Worm (Caenorhabditis elegans): ENCODE measurements around the gene ire-1.

ire-1 gene

ce11 chrII:8124867-8125266 is at the start of gene ire-1:
Gene ire-1 (minus strand): TSS chrII:8124910.
- TF ChIP-seq elt-1 (tag; optimal IDR thresholded peaks at IDR 0.05) (no peak), fkh-10 (GFP tag; optimal IDR thresholded peaks at IDR 0.05) (no peak), nhr-23 (tag; optimal IDR thresholded peaks at IDR 0.05) (peak; percentile 59), R02D3.7 (tag; optimal IDR thresholded peaks at IDR 0.05) (no peak), pqm-1 (tag; optimal IDR thresholded peaks at IDR 0.05) (peak; percentile 31), pha-4 (tag; optimal IDR thresholded peaks at IDR 0.05) (peak; percentile 93), hmg-11 (tag; optimal IDR thresholded peaks at IDR 0.05) (peak; percentile 68), nhr-25 (tag; optimal IDR thresholded peaks at IDR 0.05) (peak; percentile 29), ceh-82 (tag; optimal IDR thresholded peaks at IDR 0.05) (no peak), nhr-43 (tag; optimal IDR thresholded peaks at IDR 0.05; ENCODE audit: poor library complexity, severe bottlenecking) (peak; percentile 46), nfya-1 (tag; optimal IDR thresholded peaks at IDR 0.05; ENCODE audit: insufficient read depth) (peak; percentile 96), egl-5 (tag; optimal IDR thresholded peaks at IDR 0.05) (peak; percentile 8), nhr-11 (tag; optimal IDR thresholded peaks at IDR 0.05) (no peak), lin-39 (tag; optimal IDR thresholded peaks at IDR 0.05) (peak; percentile 21), snpc-4 (tag; optimal IDR thresholded peaks at IDR 0.05) (peak; percentile 60), nhr-77 (tag; optimal IDR thresholded peaks at IDR 0.05) (no peak), ama-1 (optimal IDR thresholded peaks at IDR 0.05) (peak; percentile 54), nhr-76 (tag; optimal IDR thresholded peaks at IDR 0.05) (no peak), elt-2 (tag; optimal IDR thresholded peaks at IDR 0.05) (peak; percentile 48), lin-15B (tag; optimal IDR thresholded peaks at IDR 0.05) (peak; percentile 71), skn-1 (tag; optimal IDR thresholded peaks at IDR 0.05) (peak; percentile 42), lsy-12 (tag; optimal IDR thresholded peaks at IDR 0.05) (peak; percentile 1), eor-1 (tag; optimal IDR thresholded peaks at IDR 0.05) (no peak), fkh-2 (tag; optimal IDR thresholded peaks at IDR 0.05) (no peak)

DNA sequence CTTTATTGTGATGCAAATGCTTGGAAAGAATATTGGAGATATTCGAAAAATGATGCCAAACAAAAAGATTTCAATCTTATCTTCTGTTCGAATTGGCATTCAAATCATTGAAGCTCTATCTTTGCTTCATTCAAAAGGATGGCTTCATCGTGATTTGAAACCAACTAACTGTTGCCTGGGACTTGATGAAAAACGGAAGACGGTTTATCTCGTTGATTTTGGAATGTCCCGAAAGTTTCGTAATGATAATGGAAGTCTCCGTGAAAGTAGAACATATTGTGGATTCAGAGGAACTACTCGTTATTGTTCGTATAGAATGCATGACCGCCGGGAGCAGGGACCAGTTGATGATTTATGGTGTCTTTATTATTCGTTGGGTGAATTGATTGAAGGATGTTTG is 49.4 kb upstream of the ire-1 start:
- TF ChIP-seq elt-2 (tag; optimal IDR thresholded peaks at IDR 0.05) (no peak), elt-3 (tag; optimal IDR thresholded peaks at IDR 0.05) (no peak), ZK546.5 (tag; optimal IDR thresholded peaks at IDR 0.05) (no peak), unc-62 (GFP tag; optimal IDR thresholded peaks at IDR 0.05) (no peak), egl-5 (tag; optimal IDR thresholded peaks at IDR 0.05) (no peak), ama-1 (optimal IDR thresholded peaks at IDR 0.05) (no peak), nhr-43 (tag; optimal IDR thresholded peaks at IDR 0.05; ENCODE audit: poor library complexity, severe bottlenecking) (no peak), lsy-12 (tag; optimal IDR thresholded peaks at IDR 0.05) (no peak), jun-1 (tag; optimal IDR thresholded peaks at IDR 0.05) (no peak), ceh-9 (tag; optimal IDR thresholded peaks at IDR 0.05) (no peak), lin-39 (tag; optimal IDR thresholded peaks at IDR 0.05) (no peak), ceh-16 (tag; optimal IDR thresholded peaks at IDR 0.05) (no peak), nhr-23 (tag; optimal IDR thresholded peaks at IDR 0.05) (no peak), elt-1 (tag; optimal IDR thresholded peaks at IDR 0.05) (no peak)

DNA sequence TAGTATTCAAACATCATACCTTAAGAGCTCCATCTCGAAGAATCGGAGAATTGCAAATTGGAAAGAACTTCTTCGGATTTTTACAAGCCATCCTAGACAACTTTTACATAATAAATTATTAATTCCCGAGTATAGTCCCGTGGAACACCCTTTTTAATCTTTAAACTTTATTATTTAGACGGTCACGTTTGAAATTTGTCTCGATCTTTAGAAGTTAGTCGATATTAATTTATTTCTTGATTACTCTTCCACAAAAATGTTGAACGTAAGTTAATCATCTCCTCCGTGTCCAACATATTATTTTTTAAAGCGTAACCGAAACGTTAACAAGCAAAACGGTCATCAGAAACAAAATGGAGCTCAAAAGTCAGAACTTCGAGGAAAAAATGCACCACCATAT is 48.7 kb upstream of the ire-1 start, which contains the start of the genes decr-1.3 and T05C12.1:
decr-1.3 (minus strand) TSS at position 101 of the 400 bp plus-strand sequence.
T05C12.1 (plus strand) TSS at position 232 of the 400 bp plus-strand sequence.
- TF ChIP-seq pqm-1 (tag; optimal IDR thresholded peaks at IDR 0.05), result no peak
- TF ChIP-seq hmg-11 (tag; optimal IDR thresholded peaks at IDR 0.05), result no peak
- no peak for TF ChIP-seq nhr-11 (tag; optimal IDR thresholded peaks at IDR 0.05)
- TF ChIP-seq tbx-2 (tag; optimal IDR thresholded peaks at IDR 0.05), result no peak
- TF ChIP-seq lsy-12 (tag; optimal IDR thresholded peaks at IDR 0.05), result no peak
- no peak for TF ChIP-seq ceh-16 (tag; optimal IDR thresholded peaks at IDR 0.05)
- no peak for TF ChIP-seq fkh-10 (GFP tag; optimal IDR thresholded peaks at IDR 0.05)

ce11 chrII:8170374-8170773 is 45.7 kb upstream of the ire-1 start, which contains the start of gene T05C12.11:
Gene T05C12.11 (minus strand): TSS chrII:8170474.
- TF ChIP-seq nhr-43 (tag; optimal IDR thresholded peaks at IDR 0.05; ENCODE audit: poor library complexity, severe bottlenecking) (no peak), tbx-2 (tag; optimal IDR thresholded peaks at IDR 0.05) (no peak), ZK546.5 (tag; optimal IDR thresholded peaks at IDR 0.05) (no peak), nhr-28 (tag; optimal IDR thresholded peaks at IDR 0.05) (no peak)

DNA sequence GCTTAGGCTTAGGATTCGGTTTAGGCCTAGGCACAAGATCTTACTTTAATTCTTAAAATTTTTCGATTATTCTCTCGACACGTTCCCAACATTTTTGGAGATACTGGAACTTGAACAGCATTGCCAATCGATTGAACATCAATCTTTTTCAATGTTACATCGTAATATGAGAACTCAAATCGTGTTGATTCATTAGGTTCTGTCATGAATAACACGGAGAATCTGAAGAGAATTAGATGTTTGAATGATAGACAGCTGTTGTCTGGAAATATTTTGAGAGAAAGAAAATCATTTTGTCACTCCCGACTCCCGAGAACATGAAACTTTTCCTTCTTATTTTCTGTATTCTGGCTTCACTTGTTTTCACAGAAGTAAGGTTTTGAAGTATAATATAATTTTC is 44.6 kb upstream of the ire-1 start, which contains the start of gene T05C12.15:
T05C12.15 (plus strand) TSS at position 301 of the 400 bp plus-strand sequence.
- TF ChIP-seq mml-1 (tag; optimal IDR thresholded peaks at IDR 0.05) (no peak), nhr-28 (tag; optimal IDR thresholded peaks at IDR 0.05) (no peak), nhr-77 (tag; optimal IDR thresholded peaks at IDR 0.05) (no peak), nhr-43 (tag; optimal IDR thresholded peaks at IDR 0.05; ENCODE audit: poor library complexity, severe bottlenecking) (no peak), egl-27 (tag; optimal IDR thresholded peaks at IDR 0.05) (no peak), nhr-12 (tag; optimal IDR thresholded peaks at IDR 0.05) (no peak), ama-1 (optimal IDR thresholded peaks at IDR 0.05) (no peak), unc-39 (tag; optimal IDR thresholded peaks at IDR 0.05) (no peak), ceh-28 (tag; optimal IDR thresholded peaks at IDR 0.05) (no peak), daf-12 (tag; optimal IDR thresholded peaks at IDR 0.05) (no peak), snpc-4 (tag; optimal IDR thresholded peaks at IDR 0.05) (no peak), ceh-16 (tag; optimal IDR thresholded peaks at IDR 0.05) (no peak), nhr-67 (tag; optimal IDR thresholded peaks at IDR 0.05) (no peak)

Data from whole organism, L3 larva.